Worm (Caenorhabditis elegans): ENCODE measurements around the gene C14A6.5.
A peak's percentile ranks its signal among the peaks of the same experiment; 100 is the strongest.

The C14A6.5 gene

ce11 chrV:18133177-18133576 is 31.5 kb downstream of the C14A6.5 start, which contains the start of gene Y37H2A.18:
Gene Y37H2A.18 (minus strand): TSS chrV:18133277.
- TF ChIP-seq madf-3 (GFP tag; IDR thresholded peaks at IDR 0.05): no peak

- no peak for TF ChIP-seq bed-2 (GFP tag; IDR thresholded peaks at IDR 0.05)
- TF ChIP-seq rpc-1 (optimal IDR thresholded peaks at IDR 0.05): no peak
- no peak for TF ChIP-seq rpc-1 (tag; optimal IDR thresholded peaks at IDR 0.05)
- no peak for TF ChIP-seq F23B12.7 (tag; optimal IDR thresholded peaks at IDR 0.05; ENCODE audit: insufficient read depth)
- no peak for TF ChIP-seq ztf-18 (tag; optimal IDR thresholded peaks at IDR 0.05)
- no peak for TF ChIP-seq K11D2.4 (GFP tag; IDR thresholded peaks at IDR 0.05)
- no peak for TF ChIP-seq attf-5 (GFP tag; optimal IDR thresholded peaks at IDR 0.05)
- TF ChIP-seq lsy-27 (tag; optimal IDR thresholded peaks at IDR 0.05; ENCODE audit: borderline replicate concordance, insufficient read depth): no peak
- TF ChIP-seq K12H6.12 (tag; optimal IDR thresholded peaks at IDR 0.05): no peak
- no peak for TF ChIP-seq Y95B8A.8 (GFP tag; IDR thresholded peaks at IDR 0.05)
- peak; percentile 48; the same call in 1 of the 2 replicates for TF ChIP-seq D2030.7 (GFP tag; IDR thresholded peaks at IDR 0.05)
- no peak for TF ChIP-seq lin-54 (GFP tag; optimal IDR thresholded peaks at IDR 0.05)
- no peak for TF ChIP-seq T26A5.8 (tag; optimal IDR thresholded peaks at IDR 0.05)
- TF ChIP-seq snpc-1.3 (tag; optimal IDR thresholded peaks at IDR 0.05; ENCODE audit: insufficient read depth): no peak
- no peak for TF ChIP-seq egrh-3 (GFP tag; IDR thresholded peaks at IDR 0.05)
- TF ChIP-seq F55B11.4 (tag; optimal IDR thresholded peaks at IDR 0.05; ENCODE audit: borderline replicate concordance, insufficient read depth): no peak
- peak; percentile 90 for TF ChIP-seq lsl-1 (GFP tag; optimal IDR thresholded peaks at IDR 0.05)
- TF ChIP-seq cebp-1 (GFP tag; IDR thresholded peaks at IDR 0.05): no peak
- TF ChIP-seq cebp-1 (tag; optimal IDR thresholded peaks at IDR 0.05): no peak
- TF ChIP-seq B0035.1 (tag; optimal IDR thresholded peaks at IDR 0.05): no peak
- no peak for TF ChIP-seq nfya-2 (GFP tag; IDR thresholded peaks at IDR 0.05)
- no peak for TF ChIP-seq F37B4.10 (GFP tag; IDR thresholded peaks at IDR 0.05)
- TF ChIP-seq aptf-3 (GFP tag; IDR thresholded peaks at IDR 0.05): no peak
- no peak for TF ChIP-seq tbx-9 (tag; optimal IDR thresholded peaks at IDR 0.05; ENCODE audit: borderline replicate concordance)
- peak; percentile 34; the same call in 1 of the 2 replicates for TF ChIP-seq F33H1.4 (GFP tag; IDR thresholded peaks at IDR 0.05)
- no peak for TF ChIP-seq mxl-1 (tag; optimal IDR thresholded peaks at IDR 0.05)
- TF ChIP-seq madf-8 (GFP tag; conservative IDR thresholded peaks at IDR 0.05): no peak
- no peak for TF ChIP-seq Y67H2A.10 (GFP tag; conservative IDR thresholded peaks at IDR 0.05)
- no peak for TF ChIP-seq lin-35 (GFP tag; optimal IDR thresholded peaks at IDR 0.05)
- no peak for TF ChIP-seq zfh-2 (GFP tag; conservative IDR thresholded peaks at IDR 0.05)
- TF ChIP-seq xnd-1 (tag; optimal IDR thresholded peaks at IDR 0.05): peak; percentile 2
- TF ChIP-seq ccch-3 (GFP tag; optimal IDR thresholded peaks at IDR 0.05): no peak
- TF ChIP-seq ztf-28 (GFP tag; IDR thresholded peaks at IDR 0.05): no peak
- TF ChIP-seq madf-6 (GFP tag; IDR thresholded peaks at IDR 0.05): peak; percentile 61
- TF ChIP-seq Y53G8AR.9 (GFP tag; conservative IDR thresholded peaks at IDR 0.05): no peak
- TF ChIP-seq him-1 (tag; optimal IDR thresholded peaks at IDR 0.05): peak; percentile 83
- no peak for TF ChIP-seq C06A6.2 (GFP tag; conservative IDR thresholded peaks at IDR 0.05)
These were observed 33.6 kb downstream of the C14A6.5 start, which contains the start of gene Y37H2A.12 for ce11 chrV:18131049-18131448. Gene Y37H2A.12 (minus strand): TSS chrV:18131129.

- TF ChIP-seq T26A5.8 (tag; optimal IDR thresholded peaks at IDR 0.05) (no peak), zim-3 (tag; optimal IDR thresholded peaks at IDR 0.05) (no peak), hmg-1.2 (GFP tag; IDR thresholded peaks at IDR 0.05) (no peak), ztf-3 (GFP tag; optimal IDR thresholded peaks at IDR 0.05) (no peak), unc-130 (GFP tag; optimal IDR thresholded peaks at IDR 0.05) (no peak), rec-8 (tag; optimal IDR thresholded peaks at IDR 0.05) (no peak), ets-4 (GFP tag; optimal IDR thresholded peaks at IDR 0.05) (no peak)
These were observed 36.1 kb downstream of the C14A6.5 start for ce11 chrV:18128545-18128944.
